Worm (Caenorhabditis elegans) whole organism, mixed stage, embryonic: Measurements from ENCODE around the gene pat-2.

ENCODE experiments used
- M03D4.4 ChIP-seq: sonication (generic microtip); optimal IDR thresholded peaks from 2 replicates; lab custom pipeline; 2017; ENCODE audit warnings: mild to moderate bottlenecking, missing genetic modification characterization, missing compliant biosample characterization
- bed-3 ChIP-seq: fragments of 200-800 bp; sonication (Bioruptor generic); optimal IDR thresholded peaks from 3 replicates; lab custom pipeline; 2018; ENCODE audit warnings: mild to moderate bottlenecking, missing genetic modification characterization, moderate library complexity, missing compliant biosample characterization
- ceh-39 ChIP-seq: fragments of 150-350 bp; optimal IDR thresholded peaks from 2 replicates; lab custom pipeline; 2014; ENCODE audit warnings: missing biosample characterization, missing genetic modification characterization
- ceh-43 ChIP-seq: fragments of 200-800 bp; sonication (Bioruptor generic); optimal IDR thresholded peaks from 2 replicates; lab custom pipeline; 2018; ENCODE audit warnings: mild to moderate bottlenecking, missing genetic modification characterization, moderate library complexity, missing compliant biosample characterization
- ceh-83 ChIP-seq: fragments of 200-800 bp; sonication (Bioruptor generic); optimal IDR thresholded peaks from 2 replicates; lab custom pipeline; 2018; ENCODE audit warnings: mild to moderate bottlenecking, missing genetic modification characterization, missing compliant biosample characterization
- ces-1 ChIP-seq: fragments of 150-350 bp; optimal IDR thresholded peaks from 2 replicates; lab custom pipeline; 2014; ENCODE audit warnings: missing biosample characterization, missing genetic modification reagents, missing genetic modification characterization
- cnd-1 ChIP-seq: fragments of 200-800 bp; sonication (Bioruptor generic); optimal IDR thresholded peaks from 2 replicates; lab custom pipeline; 2018; ENCODE audit warnings: mild to moderate bottlenecking, missing genetic modification characterization, missing compliant biosample characterization
- drap-1 ChIP-seq: fragments of 200-800 bp; sonication (Bioruptor generic); optimal IDR thresholded peaks from 3 replicates; lab custom pipeline; 2018; ENCODE audit warnings: mild to moderate bottlenecking, missing genetic modification characterization, missing compliant biosample characterization
- elt-1 ChIP-seq: sonication (generic microtip); optimal IDR thresholded peaks from 2 replicates; lab custom pipeline; 2017; ENCODE audit warnings: missing genetic modification characterization, mild to moderate bottlenecking, missing compliant biosample characterization, antibody characterized with exemption, moderate library complexity, borderline replicate concordance; ENCODE audit not compliant: insufficient read depth
- elt-3 ChIP-seq: fragments of 150-350 bp; optimal IDR thresholded peaks from 2 replicates; lab custom pipeline; 2014; ENCODE audit warnings: missing biosample characterization, missing genetic modification characterization
- ham-2 ChIP-seq: fragments of 200-800 bp; sonication (Bioruptor generic); optimal IDR thresholded peaks from 2 replicates; lab custom pipeline; 2018; ENCODE audit warnings: mild to moderate bottlenecking, missing genetic modification characterization, missing compliant biosample characterization
- hlh-1 ChIP-seq: fragments of 150-350 bp; optimal IDR thresholded peaks from 2 replicates; lab custom pipeline; 2014; ENCODE audit warnings: missing biosample characterization, missing genetic modification reagents, missing genetic modification characterization
- lin-13 ChIP-seq: fragments of 150-350 bp; optimal IDR thresholded peaks from 2 replicates; lab custom pipeline; 2014; ENCODE audit warnings: missing biosample characterization, missing genetic modification characterization
- lin-32 ChIP-seq: fragments of 200-800 bp; sonication (Bioruptor generic); optimal IDR thresholded peaks from 2 replicates; lab custom pipeline; 2018; ENCODE audit warnings: mild to moderate bottlenecking, missing genetic modification characterization, missing compliant biosample characterization
- lsy-2 ChIP-seq: fragments of 150-350 bp; optimal IDR thresholded peaks from 2 replicates; lab custom pipeline; 2014; ENCODE audit warnings: missing biosample characterization, missing genetic modification characterization
- mls-2 ChIP-seq: sonication (generic microtip); optimal IDR thresholded peaks from 2 replicates; lab custom pipeline; 2016; ENCODE audit warnings: mild to moderate bottlenecking, missing genetic modification characterization, moderate library complexity, missing compliant biosample characterization
- nhr-12 ChIP-seq: fragments of 150-350 bp; optimal IDR thresholded peaks from 2 replicates; lab custom pipeline; 2014; ENCODE audit warnings: missing biosample characterization, missing genetic modification characterization
- nhr-2 ChIP-seq: fragments of 150-350 bp; optimal IDR thresholded peaks from 2 replicates; lab custom pipeline; 2014; ENCODE audit warnings: missing biosample characterization, missing genetic modification characterization
- nhr-237 ChIP-seq: fragments of 150-350 bp; optimal IDR thresholded peaks from 2 replicates; lab custom pipeline; 2014; ENCODE audit warnings: missing biosample characterization, missing genetic modification characterization
- nhr-76 ChIP-seq: sonication (generic microtip); optimal IDR thresholded peaks from 2 replicates; lab custom pipeline; 2017; ENCODE audit warnings: missing biosample characterization, missing genetic modification characterization
- sem-2 ChIP-seq: fragments of 200-800 bp; sonication (Bioruptor generic); optimal IDR thresholded peaks from 2 replicates; lab custom pipeline; 2018; ENCODE audit warnings: mild to moderate bottlenecking, missing genetic modification characterization, missing compliant biosample characterization
- snpc-4 ChIP-seq: fragments of 150-350 bp; optimal IDR thresholded peaks from 2 replicates; lab custom pipeline; 2014; ENCODE audit warnings: missing biosample characterization, missing genetic modification characterization
- sptf-1 ChIP-seq: sonication (generic microtip); optimal IDR thresholded peaks from 2 replicates; lab custom pipeline; 2017; ENCODE audit warnings: mild to moderate bottlenecking, missing genetic modification characterization, moderate library complexity, missing compliant biosample characterization
- tbx-8 ChIP-seq: fragments of 200-800 bp; sonication (Bioruptor generic); optimal IDR thresholded peaks from 2 replicates; lab custom pipeline; 2018; ENCODE audit warnings: mild to moderate bottlenecking, missing genetic modification characterization, moderate library complexity, missing compliant biosample characterization
- unc-120 ChIP-seq: sonication (generic microtip); optimal IDR thresholded peaks from 2 replicates; lab custom pipeline; 2017; ENCODE audit warnings: missing genetic modification characterization, missing compliant biosample characterization; ENCODE audit not compliant: poor library complexity, severe bottlenecking
- unc-39 ChIP-seq: fragments of 150-350 bp; optimal IDR thresholded peaks from 2 replicates; lab custom pipeline; 2014; ENCODE audit warnings: missing biosample characterization, missing genetic modification characterization
- unc-62 ChIP-seq: fragments of 150-350 bp; optimal IDR thresholded peaks from 2 replicates; lab custom pipeline; 2014; ENCODE audit warnings: missing biosample characterization, missing genetic modification reagents, missing genetic modification characterization
- zip-8 ChIP-seq: fragments of 150-350 bp; optimal IDR thresholded peaks from 2 replicates; lab custom pipeline; 2014; ENCODE audit warnings: missing biosample characterization, missing genetic modification characterization
- ztf-11 ChIP-seq: fragments of 150-350 bp; optimal IDR thresholded peaks from 2 replicates; lab custom pipeline; 2014; ENCODE audit warnings: missing biosample characterization, missing genetic modification characterization

The pat-2 gene

DNA sequence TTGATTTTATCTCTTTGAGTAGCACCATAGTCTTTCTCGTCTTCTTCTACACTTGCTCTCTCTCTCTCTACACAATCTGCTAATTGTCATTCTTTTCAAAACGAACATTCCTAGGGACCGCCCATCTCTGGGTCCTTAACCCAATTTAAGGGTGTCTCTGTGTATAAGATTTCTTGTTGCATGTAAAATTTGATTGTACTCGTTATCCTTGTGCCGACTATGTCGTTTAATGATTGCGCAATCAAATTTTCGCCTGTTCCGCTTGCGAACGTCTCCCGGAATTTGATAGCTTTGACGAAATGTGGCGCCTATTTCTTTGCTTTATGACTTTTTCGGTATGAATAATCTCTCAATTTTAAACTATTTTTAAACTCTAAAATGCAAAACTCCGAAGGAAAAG is 7.6 kb upstream of the pat-2 start:
- TF ChIP-seq nhr-2 (tag; lab: Kevin White, UChicago) (no peak), ces-1 (peak; percentile 98), zip-8 (peak; percentile 76)

ce11 chrIII:8815699-8816098 is 3.0 kb upstream of the pat-2 start:
- TF ChIP-seq unc-120 (tag; lab: Kevin White, UChicago) (peak; percentile 74), hlh-1 (tag; lab: Kevin White, UChicago) (peak; percentile 90), unc-39 (tag; lab: Kevin White, UChicago) (no peak), unc-62 (GFP tag; lab: Kevin White, UChicago) (peak; percentile 37)

DNA sequence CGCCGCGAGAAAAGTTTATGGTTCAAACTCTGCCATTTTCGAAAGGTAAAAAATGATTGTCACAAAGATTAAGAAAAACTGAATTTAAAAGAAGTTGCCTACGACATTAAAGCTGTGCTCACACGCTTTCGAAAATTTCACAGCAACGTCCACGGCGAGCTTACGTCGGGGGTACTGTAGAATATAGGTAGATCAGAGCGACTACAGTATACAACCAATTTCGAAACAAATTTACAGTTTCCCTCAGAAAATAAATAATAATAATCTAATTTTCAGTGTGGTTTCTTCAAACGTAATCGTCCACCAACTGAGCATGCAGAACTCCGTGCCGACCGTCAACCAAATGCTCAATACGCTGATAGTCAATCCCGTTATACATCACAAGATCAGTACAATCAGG is 5.9 kb downstream of the pat-2 start:
- TF ChIP-seq ham-2 (GFP tag; lab: Kevin White, UChicago) (no peak), nhr-237 (no peak)

DNA sequence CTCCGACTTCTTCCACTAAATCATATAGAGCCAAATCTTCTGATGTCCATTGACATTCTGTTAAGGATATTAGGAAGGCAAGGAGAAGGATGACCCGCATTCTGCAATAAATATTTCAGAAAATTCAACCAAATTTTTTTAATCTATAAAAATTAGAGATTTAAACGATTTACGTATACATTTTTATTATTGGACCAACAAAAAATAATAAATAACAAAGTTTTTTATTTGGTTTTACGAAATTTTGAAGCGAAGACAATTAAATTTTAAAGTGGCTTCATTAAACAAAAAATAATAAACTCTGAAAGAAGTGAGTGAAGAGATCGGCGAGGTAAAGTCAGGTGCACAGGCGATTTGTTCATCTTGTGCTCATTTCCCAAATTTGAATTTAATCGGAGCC is 8.4 kb downstream of the pat-2 start, which contains the start of gene F54F2.9:
Gene F54F2.9 (minus strand): TSS at position 101 of the 400 bp plus-strand sequence.
- TF ChIP-seq ceh-39 (tag; lab: Kevin White, UChicago), result no peak
- no peak for TF ChIP-seq cnd-1 (tag; lab: Kevin White, UChicago)
- TF ChIP-seq mls-2, result no peak
- TF ChIP-seq elt-1, result no peak
- TF ChIP-seq snpc-4 (tag; lab: Kevin White, UChicago), result no peak
- no peak for TF ChIP-seq ham-2 (GFP tag; lab: Kevin White, UChicago)
- TF ChIP-seq bed-3, result no peak
- TF ChIP-seq nhr-2 (tag; lab: Kevin White, UChicago), result no peak
- TF ChIP-seq sptf-1 (tag; lab: Kevin White, UChicago), result no peak
- TF ChIP-seq unc-39 (tag; lab: Kevin White, UChicago), result no peak
- TF ChIP-seq nhr-237, result no peak
- TF ChIP-seq lin-32 (GFP tag; lab: Kevin White, UChicago), result no peak
- TF ChIP-seq elt-3 (tag; lab: Kevin White, UChicago), result no peak
- TF ChIP-seq unc-62 (GFP tag; lab: Kevin White, UChicago), result no peak
- no peak for TF ChIP-seq lsy-2 (tag; lab: Kevin White, UChicago)
- no peak for TF ChIP-seq ces-1
- no peak for TF ChIP-seq ceh-43
- no peak for TF ChIP-seq lin-13
- TF ChIP-seq unc-120 (tag; lab: Kevin White, UChicago), result no peak

DNA sequence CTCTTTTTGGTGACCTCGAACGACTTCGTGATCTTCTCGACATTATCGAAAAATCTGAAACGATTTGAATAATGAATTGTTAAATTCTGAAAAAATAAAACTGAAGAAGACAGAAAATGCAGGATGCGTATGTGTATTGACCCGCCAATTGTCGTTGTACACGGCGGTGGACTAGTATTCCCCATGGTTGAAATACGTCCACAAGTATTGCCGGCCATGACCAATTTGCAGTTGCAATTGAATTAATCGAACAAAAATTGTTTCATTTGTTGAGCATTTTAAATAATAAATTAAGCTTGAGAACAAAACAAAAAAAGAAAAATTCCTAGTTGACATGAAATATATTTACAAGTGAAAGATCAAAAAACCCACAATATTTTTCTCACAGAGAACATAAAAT is 10.5 kb downstream of the pat-2 start, which contains the start of gene F44E2.3:
Gene F44E2.3 (minus strand): TSS at position 61 of the 400 bp plus-strand sequence.
- peak; percentile 12 for TF ChIP-seq hlh-1 (tag; lab: Kevin White, UChicago)
- TF ChIP-seq unc-62 (GFP tag; lab: Kevin White, UChicago), result no peak
- peak; percentile 93 for TF ChIP-seq ces-1

DNA sequence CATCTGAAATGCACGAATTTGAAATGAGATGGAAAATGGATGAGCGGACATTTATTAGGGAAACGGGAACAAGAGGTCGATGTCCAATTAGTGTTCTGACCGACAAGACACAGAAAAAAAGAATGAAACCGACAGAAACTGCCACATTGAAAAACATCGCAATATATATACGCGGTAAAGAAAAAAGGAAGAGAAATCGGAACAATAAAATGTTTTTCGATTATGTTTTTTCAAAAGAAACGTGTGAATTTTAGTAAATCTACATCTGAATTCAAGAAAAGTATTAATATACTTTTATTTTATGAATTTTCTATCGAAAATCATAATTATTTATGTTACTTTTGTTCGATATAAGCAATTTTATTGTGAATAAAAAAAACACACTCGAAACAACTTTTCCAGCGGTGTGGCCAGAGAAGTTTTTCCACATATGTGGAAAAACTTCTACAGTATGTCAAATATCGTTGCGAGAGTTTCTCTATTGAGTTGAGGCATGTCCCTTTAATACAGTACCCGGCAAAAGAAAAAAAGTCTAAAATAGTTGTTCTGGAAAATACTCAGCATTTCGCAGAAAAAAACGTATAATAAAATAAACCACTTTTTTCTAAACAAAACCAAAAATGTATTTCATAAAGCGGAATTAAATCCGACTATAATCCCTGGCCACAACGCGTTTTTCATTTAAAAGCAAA is 12.5 kb downstream of the pat-2 start, which contains the start of gene F44E2.10:
Gene F44E2.10 (minus strand): TSS at position 51 of the 692 bp plus-strand sequence.
- no peak for TF ChIP-seq ceh-39 (tag; lab: Kevin White, UChicago)
- TF ChIP-seq tbx-8 (GFP tag; lab: Kevin White, UChicago), result no peak
- TF ChIP-seq ceh-83, result no peak
- no peak for TF ChIP-seq nhr-237
- TF ChIP-seq cnd-1 (tag; lab: Kevin White, UChicago), result no peak
- no peak for TF ChIP-seq drap-1 (GFP tag; lab: Kevin White, UChicago)
- TF ChIP-seq, all 35 proteins: peak for 0

DNA sequence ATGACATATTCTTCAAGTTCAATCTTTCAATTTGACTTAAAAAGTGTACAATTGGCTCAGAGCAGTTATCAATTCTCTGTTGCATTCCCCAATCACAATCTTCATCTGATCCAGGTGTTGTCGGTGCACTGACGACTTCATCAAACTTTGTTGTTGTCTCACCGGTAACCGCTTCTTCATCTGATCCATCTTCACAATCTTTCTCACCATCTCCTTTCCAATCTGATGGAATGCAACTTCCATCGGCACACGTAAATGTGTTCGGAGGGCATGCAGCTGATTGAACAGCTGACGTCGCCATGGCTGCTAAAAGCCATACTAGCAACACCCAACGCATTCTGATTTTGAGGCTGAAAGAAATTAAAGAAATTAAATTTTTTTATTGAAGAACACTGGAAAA is 19.4 kb downstream of the pat-2 start, which contains the start of gene F44E2.4:
Gene F44E2.4 (minus strand): TSS at position 350 of the 400 bp plus-strand sequence.
- TF ChIP-seq ztf-11 (tag; lab: Kevin White, UChicago), result no peak
- no peak for TF ChIP-seq nhr-76 (tag; lab: Kevin White, UChicago)
- TF ChIP-seq unc-120 (tag; lab: Kevin White, UChicago), result no peak
- TF ChIP-seq nhr-12 (tag; lab: Kevin White, UChicago), result no peak
- no peak for TF ChIP-seq zip-8
- no peak for TF ChIP-seq ceh-39 (tag; lab: Kevin White, UChicago)
- TF ChIP-seq bed-3, result no peak
- no peak for TF ChIP-seq lin-13
- peak; percentile 17 for TF ChIP-seq ham-2 (GFP tag; lab: Kevin White, UChicago)
- TF ChIP-seq sem-2 (GFP tag; lab: Kevin White, UChicago), result no peak
- no peak for TF ChIP-seq M03D4.4 (tag; lab: Kevin White, UChicago)
- no peak for TF ChIP-seq unc-39 (tag; lab: Kevin White, UChicago)
- no peak for TF ChIP-seq elt-3 (tag; lab: Kevin White, UChicago)
- TF ChIP-seq elt-1, result peak; percentile 62
- no peak for TF ChIP-seq nhr-2 (tag; lab: Kevin White, UChicago)
